Worm (Caenorhabditis elegans): ENCODE data around the gene F59A7.2.

The F59A7.2 gene

ce11 chrV:1978968-1979367 is 37.4 kb downstream of the F59A7.2 start, which contains the start of gene T08B1.4:
Gene T08B1.4, plus strand, starts transcription at chrV:1979268.
- TF ChIP-seq ceh-6 (GFP tag; optimal IDR thresholded peaks at IDR 0.05) (no peak), pha-4 (tag; optimal IDR thresholded peaks at IDR 0.05) (no peak), ceh-22 (tag; optimal IDR thresholded peaks at IDR 0.05) (no peak), rnt-1 (tag; optimal IDR thresholded peaks at IDR 0.05) (no peak), syd-9 (tag; optimal IDR thresholded peaks at IDR 0.05) (no peak), ceh-19 (GFP tag; optimal IDR thresholded peaks at IDR 0.05) (no peak), sox-4 (tag; optimal IDR thresholded peaks at IDR 0.05) (no peak), ceh-30 (tag; optimal IDR thresholded peaks at IDR 0.05) (no peak), ceh-14 (tag; optimal IDR thresholded peaks at IDR 0.05) (no peak), K09A11.1 (tag; optimal IDR thresholded peaks at IDR 0.05; ENCODE audit: insufficient read depth) (no peak), K02D7.2 (tag; optimal IDR thresholded peaks at IDR 0.05) (no peak), odd-2 (tag; optimal IDR thresholded peaks at IDR 0.05) (no peak), hlh-8 (tag; optimal IDR thresholded peaks at IDR 0.05) (no peak), fax-1 (tag; optimal IDR thresholded peaks at IDR 0.05) (no peak), ets-4 (tag; optimal IDR thresholded peaks at IDR 0.05) (no peak), ahr-1 (tag; optimal IDR thresholded peaks at IDR 0.05) (no peak), madf-2 (tag; optimal IDR thresholded peaks at IDR 0.05) (no peak), nhr-11 (tag; optimal IDR thresholded peaks at IDR 0.05) (no peak)

ce11 chrV:1975049-1975448 is 41.3 kb downstream of the F59A7.2 start, which contains the start of gene fbxa-201:
Gene fbxa-201, plus strand, starts transcription at chrV:1975349.
- no peak for TF ChIP-seq C38D4.7 (GFP tag; optimal IDR thresholded peaks at IDR 0.05)
- no peak for TF ChIP-seq ceh-2 (tag; optimal IDR thresholded peaks at IDR 0.05)
- TF ChIP-seq rnt-1 (tag; optimal IDR thresholded peaks at IDR 0.05) = no peak
- TF ChIP-seq ceh-9 (tag; optimal IDR thresholded peaks at IDR 0.05) = no peak
- no peak for TF ChIP-seq unc-42 (tag; optimal IDR thresholded peaks at IDR 0.05)
- TF ChIP-seq ceh-18 (tag; optimal IDR thresholded peaks at IDR 0.05) = no peak
- no peak for TF ChIP-seq npax-4 (tag; optimal IDR thresholded peaks at IDR 0.05)
- TF ChIP-seq pax-1 (tag; optimal IDR thresholded peaks at IDR 0.05) = no peak
- TF ChIP-seq hlh-30 (tag; optimal IDR thresholded peaks at IDR 0.05; ENCODE audit: insufficient read depth) = no peak

ce11 chrV:1969690-1970089 is 46.6 kb downstream of the F59A7.2 start:
- TF ChIP-seq pqm-1 (tag; optimal IDR thresholded peaks at IDR 0.05) (no peak), tbx-7 (tag; optimal IDR thresholded peaks at IDR 0.05) (no peak)

- TF ChIP-seq tbx-2 (tag; optimal IDR thresholded peaks at IDR 0.05) (no peak), odd-2 (tag; optimal IDR thresholded peaks at IDR 0.05) (no peak), npax-4 (tag; optimal IDR thresholded peaks at IDR 0.05) (no peak), madf-2 (tag; optimal IDR thresholded peaks at IDR 0.05) (no peak), sox-4 (tag; optimal IDR thresholded peaks at IDR 0.05) (no peak), sox-2 (GFP tag; IDR thresholded peaks at IDR 0.05) (no peak), unc-42 (tag; optimal IDR thresholded peaks at IDR 0.05) (no peak), ceh-18 (tag; optimal IDR thresholded peaks at IDR 0.05) (no peak), pha-4 (tag; optimal IDR thresholded peaks at IDR 0.05) (no peak), hlh-30 (tag; optimal IDR thresholded peaks at IDR 0.05; ENCODE audit: insufficient read depth) (no peak), ref-2 (tag; optimal IDR thresholded peaks at IDR 0.05) (no peak), lin-11 (tag; optimal IDR thresholded peaks at IDR 0.05) (no peak), ceh-31 (tag; optimal IDR thresholded peaks at IDR 0.05) (no peak), pax-1 (tag; optimal IDR thresholded peaks at IDR 0.05) (no peak)
Measured at ce11 chrV:1969228-1969627, 47.1 kb downstream of the F59A7.2 start, which contains the start of gene acs-3. Gene acs-3, plus strand, starts transcription at chrV:1969528.

- TF ChIP-seq nfya-1 (tag; optimal IDR thresholded peaks at IDR 0.05) = no peak
- TF ChIP-seq ceh-31 (tag; optimal IDR thresholded peaks at IDR 0.05) = no peak
- TF ChIP-seq ceh-24 (tag; optimal IDR thresholded peaks at IDR 0.05) = no peak
- TF ChIP-seq ceh-2 (tag; optimal IDR thresholded peaks at IDR 0.05) = no peak
- no peak for TF ChIP-seq pax-1 (tag; optimal IDR thresholded peaks at IDR 0.05)
- TF ChIP-seq lim-6 (tag; optimal IDR thresholded peaks at IDR 0.05) = no peak
- no peak for TF ChIP-seq mec-3 (tag; optimal IDR thresholded peaks at IDR 0.05; ENCODE audit: borderline replicate concordance)
- TF ChIP-seq ama-1 (optimal IDR thresholded peaks at IDR 0.05) = no peak
- no peak for TF ChIP-seq zip-5 (tag; optimal IDR thresholded peaks at IDR 0.05)
- TF ChIP-seq ceh-22 (tag; optimal IDR thresholded peaks at IDR 0.05) = no peak
- no peak for TF ChIP-seq K02D7.2 (tag; optimal IDR thresholded peaks at IDR 0.05)
- TF ChIP-seq ztf-16 (tag; optimal IDR thresholded peaks at IDR 0.05) = no peak
- no peak for TF ChIP-seq ceh-30 (tag; optimal IDR thresholded peaks at IDR 0.05)
- no peak for TF ChIP-seq C38D4.7 (GFP tag; optimal IDR thresholded peaks at IDR 0.05)
- no peak for TF ChIP-seq Y22D7AL.16 (tag; optimal IDR thresholded peaks at IDR 0.05)
Measured at ce11 chrV:1968809-1969208, 47.5 kb downstream of the F59A7.2 start.
